Fruit fly (Drosophila melanogaster): ENCODE measurements around the gene CG42394.
A peak's percentile ranks its signal among the peaks of the same experiment; 100 is the strongest.

CG42394 gene

DNA sequence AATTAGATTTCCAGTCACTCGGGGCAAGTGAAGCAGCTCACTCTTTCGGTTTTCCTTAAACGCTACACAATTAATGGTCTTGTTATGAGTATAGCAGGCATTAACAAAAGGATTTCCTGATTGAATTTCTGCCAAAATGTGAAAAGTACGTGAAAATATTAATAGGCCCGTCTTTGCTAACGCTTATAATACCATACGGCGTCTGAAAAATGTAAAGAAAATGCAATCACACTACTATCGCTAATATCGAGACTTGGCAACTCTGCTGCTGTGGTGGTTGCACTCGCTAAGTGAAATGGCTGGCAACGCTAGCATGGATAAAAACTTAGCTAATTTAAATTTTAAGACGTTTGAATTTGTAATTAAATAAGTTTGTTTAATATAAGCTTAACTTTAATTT, 43.7 kb downstream of the CG42394 start, which contains the start of gene CG6621 (continued):
- TF ChIP-seq fu2 (GFP tag; optimal IDR thresholded peaks at IDR 0.05): no peak
- no peak for TF ChIP-seq slou (GFP tag; optimal IDR thresholded peaks at IDR 0.05)
- no peak for TF ChIP-seq HLH3B (GFP tag; IDR thresholded peaks at IDR 0.05)
- TF ChIP-seq CG13894 (tag; optimal IDR thresholded peaks at IDR 0.05): no peak
- peak in 1 of 2 experiments; percentile 10 for TF ChIP-seq dpn (GFP tag; optimal IDR thresholded peaks at IDR 0.05)
- TF ChIP-seq CG6254 (GFP tag; optimal IDR thresholded peaks at IDR 0.05): no peak
- no peak for TF ChIP-seq jing (GFP tag; optimal IDR thresholded peaks at IDR 0.05)
- no peak for TF ChIP-seq Hr39 (optimal IDR thresholded peaks at IDR 0.05)
- TF ChIP-seq Jarid2 (GFP tag; optimal IDR thresholded peaks at IDR 0.05): no peak
- peak; percentile 86 for TF ChIP-seq CG3847 (GFP tag; IDR thresholded peaks at IDR 0.05)
- no peak for TF ChIP-seq CG14441 (GFP tag; IDR thresholded peaks at IDR 0.05)
- TF ChIP-seq Dek (tag; optimal IDR thresholded peaks at IDR 0.05): peak; percentile 36
- TF ChIP-seq CG14710 (tag; optimal IDR thresholded peaks at IDR 0.05): peak; percentile 73
- TF ChIP-seq CG1602 (GFP tag; optimal IDR thresholded peaks at IDR 0.05): no peak
- TF ChIP-seq Usf (GFP tag; optimal IDR thresholded peaks at IDR 0.05): no peak
- no peak for TF ChIP-seq Hr3 (GFP tag; optimal IDR thresholded peaks at IDR 0.05)
- TF ChIP-seq Fer3 (tag; optimal IDR thresholded peaks at IDR 0.05): no peak
- TF ChIP-seq CG7928 (GFP tag; optimal IDR thresholded peaks at IDR 0.05): peak; percentile 31
- TF ChIP-seq Vsx1 (GFP tag; optimal IDR thresholded peaks at IDR 0.05): no peak
- no peak for TF ChIP-seq CG2129 (GFP tag; IDR thresholded peaks at IDR 0.05; ENCODE audit: partially characterized antibody)
- TF ChIP-seq cad (GFP tag; optimal IDR thresholded peaks at IDR 0.05): no peak
- no peak for TF ChIP-seq eyg (GFP tag; optimal IDR thresholded peaks at IDR 0.05)
- peak; percentile 96 for TF ChIP-seq Lhr (GFP tag; optimal IDR thresholded peaks at IDR 0.05)
- no peak for TF ChIP-seq Taf1 (GFP tag; IDR thresholded peaks at IDR 0.05)
- peak; percentile 88 for TF ChIP-seq CG1603 (tag; optimal IDR thresholded peaks at IDR 0.05)
- TF ChIP-seq CG13775 (GFP tag; optimal IDR thresholded peaks at IDR 0.05): no peak
- no peak for TF ChIP-seq danr (GFP tag; IDR thresholded peaks at IDR 0.05)
- no peak for TF ChIP-seq CG6854 (GFP tag; optimal IDR thresholded peaks at IDR 0.05)
- TF ChIP-seq CG10267 (tag; optimal IDR thresholded peaks at IDR 0.05): peak; percentile 57

All from whole organism, embryonic.